Worm (Caenorhabditis elegans): ENCODE data around the gene C38D4.10.
"Not testable (repeated sequence)": the region's sequence is repeated elsewhere in the genome, so short reads cannot be mapped to it uniquely, and the experiment has no call there.

Gene C38D4.10

ce11 chrIII:4779855-4780254, 2.5 kb upstream of the C38D4.10 start, which contains the start of gene B0393.9:
TSS of gene B0393.9 (minus strand) at chrIII:4780157.
- TF ChIP-seq elt-2 (tag; optimal IDR thresholded peaks at IDR 0.05), result peak; percentile 25
- no peak for TF ChIP-seq hlh-17 (GFP tag; optimal IDR thresholded peaks at IDR 0.05; ENCODE audit: borderline replicate concordance)
- peak; percentile 53 for TF ChIP-seq blmp-1 (tag; optimal IDR thresholded peaks at IDR 0.05)

ce11 chrIII:4785131-4785530, 2.8 kb downstream of the C38D4.10 start, which contains the start of gene enu-3.2:
TSS of gene enu-3.2 (minus strand) at chrIII:4785235.
- TF ChIP-seq nhr-77 (tag; optimal IDR thresholded peaks at IDR 0.05); nhr-90 (tag; optimal IDR thresholded peaks at IDR 0.05; ENCODE audit: poor library complexity); elt-3 (tag; optimal IDR thresholded peaks at IDR 0.05): not testable (repeated sequence)

DNA sequence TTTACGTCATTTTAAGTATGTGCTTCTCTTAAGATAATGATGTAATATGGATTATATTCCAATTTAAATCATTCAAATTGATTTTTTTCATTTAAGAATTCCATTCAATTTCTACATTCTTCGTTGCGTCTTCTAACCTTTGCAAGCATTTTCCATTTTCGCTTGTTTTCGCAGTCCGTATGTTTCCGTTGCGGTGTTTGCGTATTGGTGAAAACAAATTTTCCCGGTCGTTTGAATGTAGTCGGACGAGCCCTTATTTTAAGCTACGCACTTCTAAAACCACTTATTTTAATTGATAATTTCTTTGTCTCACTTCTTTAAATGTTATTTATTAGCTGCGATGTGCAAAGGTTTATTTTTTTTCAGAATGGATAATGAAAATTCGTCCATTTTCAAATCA, 3.4 kb downstream of the C38D4.10 start, which contains the start of gene mel-28:
mel-28 (plus strand) TSS at position 367 of the 400 bp plus-strand sequence.
- no peak for TF ChIP-seq lir-3 (tag; optimal IDR thresholded peaks at IDR 0.05; ENCODE audit: poor library complexity)
- TF ChIP-seq lsy-2 (tag; optimal IDR thresholded peaks at IDR 0.05), result peak in 1 of 2 experiments; percentile 56
- no peak for TF ChIP-seq mep-1 (tag; optimal IDR thresholded peaks at IDR 0.05)
- TF ChIP-seq nhr-77 (tag; optimal IDR thresholded peaks at IDR 0.05), result no peak
- peak; percentile 74 for TF ChIP-seq blmp-1 (tag; optimal IDR thresholded peaks at IDR 0.05)
- TF ChIP-seq egl-27 (tag; optimal IDR thresholded peaks at IDR 0.05), result no peak
- TF ChIP-seq tlp-1 (tag; optimal IDR thresholded peaks at IDR 0.05), result no peak
- no peak for TF ChIP-seq nhr-47 (tag; optimal IDR thresholded peaks at IDR 0.05)
- peak; percentile 68 to 85 (median 73) for TF ChIP-seq dpl-1 (GFP tag; optimal IDR thresholded peaks at IDR 0.05)
- TF ChIP-seq hlh-17 (GFP tag; optimal IDR thresholded peaks at IDR 0.05; ENCODE audit: borderline replicate concordance), result no peak
- no peak for TF ChIP-seq unc-30 (tag; optimal IDR thresholded peaks at IDR 0.05)
- TF ChIP-seq lin-35 (GFP tag; optimal IDR thresholded peaks at IDR 0.05), result peak; percentile 58 to 81
- TF ChIP-seq unc-98 (GFP tag; IDR thresholded peaks at IDR 0.05), result no peak
- TF ChIP-seq efl-3 (GFP tag; optimal IDR thresholded peaks at IDR 0.05), result no peak
- TF ChIP-seq efl-1 (optimal IDR thresholded peaks at IDR 0.05), result peak; percentile 16 to 70
- peak; percentile 82 to 97 for TF ChIP-seq efl-1 (GFP tag; optimal IDR thresholded peaks at IDR 0.05 in 1 of 2)
- TF ChIP-seq skn-1 (tag; optimal IDR thresholded peaks at IDR 0.05), result no peak
- TF ChIP-seq nhr-20 (tag; optimal IDR thresholded peaks at IDR 0.05), result no peak
- TF ChIP-seq alr-1 (tag; optimal IDR thresholded peaks at IDR 0.05; ENCODE audit: borderline replicate concordance), result no peak
- TF ChIP-seq pag-3 (tag; optimal IDR thresholded peaks at IDR 0.05; ENCODE audit: borderline replicate concordance, insufficient read depth), result no peak
- TF ChIP-seq mdl-1 (tag; optimal IDR thresholded peaks at IDR 0.05), result no peak
- TF ChIP-seq nhr-237 (tag; optimal IDR thresholded peaks at IDR 0.05), result no peak
- no peak for TF ChIP-seq egl-13 (tag; optimal IDR thresholded peaks at IDR 0.05)
- no peak for TF ChIP-seq nhr-84 (tag; optimal IDR thresholded peaks at IDR 0.05)
- no peak for TF ChIP-seq sup-37 (GFP tag; optimal IDR thresholded peaks at IDR 0.05)
- no peak for TF ChIP-seq fkh-4 (tag; optimal IDR thresholded peaks at IDR 0.05; ENCODE audit: borderline replicate concordance)
- TF ChIP-seq F16B12.6 (tag; optimal IDR thresholded peaks at IDR 0.05), result peak; percentile 80
- no peak for TF ChIP-seq elt-3 (tag; optimal IDR thresholded peaks at IDR 0.05)
- no peak for TF ChIP-seq nhr-76 (tag; optimal IDR thresholded peaks at IDR 0.05)
- no peak for TF ChIP-seq sptf-1 (tag; optimal IDR thresholded peaks at IDR 0.05)
- TF ChIP-seq ztf-11 (tag; optimal IDR thresholded peaks at IDR 0.05), result no peak
- no peak for TF ChIP-seq ceh-82 (tag; optimal IDR thresholded peaks at IDR 0.05)
- TF ChIP-seq xbp-1 (tag; optimal IDR thresholded peaks at IDR 0.05), result no peak
- TF ChIP-seq zag-1 (tag; optimal IDR thresholded peaks at IDR 0.05), result no peak
- no peak for TF ChIP-seq hlh-4 (tag; optimal IDR thresholded peaks at IDR 0.05)

Measured in whole organism, L1 larva.